Fruit fly (Drosophila melanogaster) whole organism, embryonic: ENCODE measurements around the gene MSBP.

Source experiments
- Antp ChIP-seq: fragments of 200-800 bp; sonication (Bioruptor generic); optimal IDR thresholded peaks from 3 replicates; lab custom pipeline; 2016; ENCODE audit warnings: missing biosample characterization, missing genetic modification characterization
- CG11247 ChIP-seq: fragments of 200-800 bp; sonication (Bioruptor generic); IDR thresholded peaks from 2 replicates; pipeline ENCODE4 v1.3.6; 2022; ENCODE audit warnings: missing biosample characterization, missing genetic modification characterization
- CG11696 ChIP-seq: fragments of 200-800 bp; sonication (Bioruptor generic); IDR thresholded peaks from 2 replicates; pipeline ENCODE4 v1.3.6; 2022; ENCODE audit warnings: missing biosample characterization, missing genetic modification characterization
- CG12391 ChIP-seq: fragments of 200-800 bp; sonication (Bioruptor generic); optimal IDR thresholded peaks from 3 replicates; lab custom pipeline; 2018; ENCODE audit warnings: missing biosample characterization, mild to moderate bottlenecking, missing genetic modification characterization, moderate library complexity
- CG12659 ChIP-seq: fragments of 200-800 bp; sonication (Bioruptor generic); optimal IDR thresholded peaks from 3 replicates; lab custom pipeline; 2017; ENCODE audit warnings: mild to moderate bottlenecking, missing biosample characterization, missing genetic modification reagents, missing genetic modification characterization
- CG13287 ChIP-seq: fragments of 200-800 bp; sonication (Bioruptor generic); IDR thresholded peaks from 2 replicates; pipeline ENCODE4 v1.3.6; 2022; ENCODE audit warnings: missing biosample characterization, missing genetic modification characterization; ENCODE audit not compliant: partially characterized antibody
- CG13894 ChIP-seq: fragments of 200-800 bp; sonication (Bioruptor generic); optimal IDR thresholded peaks from 3 replicates; lab custom pipeline; 2018; ENCODE audit warnings: missing biosample characterization, mild to moderate bottlenecking, missing genetic modification characterization, moderate library complexity
- CG14965 ChIP-seq: fragments of 200-800 bp; sonication (Bioruptor generic); optimal IDR thresholded peaks from 2 replicates; lab custom pipeline; 2016; ENCODE audit warnings: missing biosample characterization, missing genetic modification characterization, borderline replicate concordance
- CG17328 ChIP-seq: fragments of 200-800 bp; sonication (Bioruptor generic); IDR thresholded peaks from 2 replicates; pipeline ENCODE4 v1.3.6; 2022; ENCODE audit warnings: missing biosample characterization, missing genetic modification characterization
- CG17361 ChIP-seq: fragments of 200-800 bp; sonication (Bioruptor generic); IDR thresholded peaks from 3 replicates; pipeline ENCODE4 v1.3.6; 2022; ENCODE audit warnings: missing biosample characterization, missing genetic modification characterization
- CG18476 ChIP-seq: fragments of 200-800 bp; sonication (Bioruptor generic); optimal IDR thresholded peaks from 2 replicates; lab custom pipeline; 2016; ENCODE audit warnings: missing biosample characterization, mild to moderate bottlenecking, missing genetic modification characterization
- CG18619 ChIP-seq: fragments of 200-800 bp; sonication (Bioruptor generic); optimal IDR thresholded peaks from 3 replicates; lab custom pipeline; 2017; ENCODE audit warnings: missing biosample characterization, mild to moderate bottlenecking, missing genetic modification characterization
- CG2120 ChIP-seq: fragments of 200-800 bp; sonication (Bioruptor generic); optimal IDR thresholded peaks from 3 replicates; lab custom pipeline; 2016; ENCODE audit warnings: missing biosample characterization, missing genetic modification characterization
- CG30431 ChIP-seq: fragments of 200-800 bp; sonication (Bioruptor generic); optimal IDR thresholded peaks from 2 replicates; lab custom pipeline; 2017; ENCODE audit warnings: missing biosample characterization, missing genetic modification characterization
- CG3163 ChIP-seq: fragments of 200-800 bp; sonication (Bioruptor generic); optimal IDR thresholded peaks from 3 replicates; lab custom pipeline; 2016; ENCODE audit warnings: missing biosample characterization, missing genetic modification characterization
- CG32772 ChIP-seq: fragments of 200-800 bp; sonication (Bioruptor generic); IDR thresholded peaks from 2 replicates; pipeline ENCODE4 v1.3.6; 2022; ENCODE audit warnings: missing biosample characterization, missing genetic modification characterization
- CG33557 ChIP-seq: fragments of 200-800 bp; sonication (Bioruptor generic); optimal IDR thresholded peaks from 2 replicates; lab custom pipeline; 2019; ENCODE audit warnings: missing biosample characterization, mild to moderate bottlenecking, missing genetic modification characterization, moderate library complexity
- CG3847 ChIP-seq: fragments of 200-800 bp; sonication (Bioruptor generic); IDR thresholded peaks from 2 replicates; pipeline ENCODE4 v1.3.6; 2022; ENCODE audit warnings: missing biosample characterization, missing genetic modification characterization
- CG4360 ChIP-seq: fragments of 200-800 bp; sonication (Bioruptor generic); IDR thresholded peaks from 2 replicates; pipeline ENCODE4 v1.3.6; 2022; ENCODE audit warnings: missing biosample characterization, missing genetic modification characterization
- CG4730 ChIP-seq: fragments of 200-800 bp; sonication (Bioruptor generic); IDR thresholded peaks from 2 replicates; pipeline ENCODE4 v1.3.6; 2022; ENCODE audit warnings: missing biosample characterization, missing genetic modification characterization
- CG7928 ChIP-seq: fragments of 200-800 bp; sonication (Bioruptor generic); optimal IDR thresholded peaks from 2 replicates; lab custom pipeline; 2017; ENCODE audit warnings: missing biosample characterization, mild to moderate bottlenecking, missing genetic modification characterization
- CTCF ChIP-seq: fragments of 200-800 bp; sonication (Bioruptor generic); optimal IDR thresholded peaks from 2 replicates; lab custom pipeline; 2017; ENCODE audit warnings: missing biosample characterization, mild to moderate bottlenecking, missing genetic modification characterization, moderate library complexity
- CrebB ChIP-seq: fragments of 200-800 bp; sonication (Bioruptor generic); optimal IDR thresholded peaks from 3 replicates; lab custom pipeline; 2018; ENCODE audit warnings: missing biosample characterization, mild to moderate bottlenecking, missing genetic modification characterization
- Deaf1 ChIP-seq: fragments of 200-800 bp; optimal IDR thresholded peaks from 3 replicates; lab custom pipeline; 2019; ENCODE audit warnings: missing biosample characterization, mild to moderate bottlenecking, missing genetic modification characterization, moderate library complexity
- Elba2 ChIP-seq: fragments of 200-800 bp; sonication (Bioruptor generic); optimal IDR thresholded peaks from 3 replicates; lab custom pipeline; 2016; ENCODE audit warnings: missing biosample characterization, missing genetic modification characterization
- Gug ChIP-seq: fragments of 200-800 bp; sonication (Bioruptor generic); IDR thresholded peaks from 4 replicates; pipeline ENCODE4 v1.3.6; 2022; ENCODE audit warnings: missing biosample characterization, missing genetic modification characterization
- Hey ChIP-seq: fragments of 200-800 bp; sonication (Bioruptor generic); optimal IDR thresholded peaks from 3 replicates; lab custom pipeline; 2018; ENCODE audit warnings: missing biosample characterization, mild to moderate bottlenecking, missing genetic modification characterization
- Hr3 ChIP-seq: fragments of 200-800 bp; sonication (Bioruptor generic); optimal IDR thresholded peaks from 3 replicates; lab custom pipeline; 2016; ENCODE audit warnings: missing biosample characterization, missing genetic modification characterization
- Hr39 ChIP-seq: fragments of >200 bp; optimal IDR thresholded peaks from 2 replicates; lab custom pipeline; 2017
- Hsf ChIP-seq: fragments of 200-800 bp; sonication (Bioruptor generic); optimal IDR thresholded peaks from 3 replicates; lab custom pipeline; 2016; ENCODE audit warnings: missing biosample characterization, missing genetic modification characterization
- Lhr ChIP-seq: fragments of 200-800 bp; sonication (Bioruptor generic); optimal IDR thresholded peaks from 3 replicates; lab custom pipeline; 2017; ENCODE audit warnings: mild to moderate bottlenecking, missing biosample characterization, missing genetic modification reagents, missing genetic modification characterization
- MESR4 ChIP-seq: fragments of 200-800 bp; sonication (Bioruptor generic); optimal IDR thresholded peaks from 2 replicates; lab custom pipeline; 2018; ENCODE audit warnings: missing biosample characterization, mild to moderate bottlenecking, missing genetic modification characterization, moderate library complexity
- Opbp ChIP-seq: fragments of 200-800 bp; sonication (Bioruptor generic); IDR thresholded peaks from 3 replicates; pipeline ENCODE4 v1.3.6; 2022; ENCODE audit warnings: missing biosample characterization, missing genetic modification characterization; ENCODE audit not compliant: partially characterized antibody
- Taf1 ChIP-seq: fragments of 200-800 bp; sonication (Bioruptor generic); IDR thresholded peaks from 2 replicates; pipeline ENCODE4 v1.3.6; 2022; ENCODE audit warnings: missing biosample characterization, missing genetic modification characterization
- Tbp ChIP-seq: fragments of >200 bp; optimal IDR thresholded peaks from 2 replicates; lab custom pipeline; 2018; ENCODE audit warnings: missing biosample characterization, missing genetic modification characterization
- Usf ChIP-seq: fragments of 200-800 bp; sonication (Bioruptor generic); optimal IDR thresholded peaks from 2 replicates; lab custom pipeline; 2017; ENCODE audit warnings: missing genotype, missing biosample characterization, missing genetic modification characterization
- YL-1 ChIP-seq: fragments of 200-800 bp; sonication (Bioruptor generic); optimal IDR thresholded peaks from 3 replicates; lab custom pipeline; 2017; ENCODE audit warnings: missing biosample characterization, mild to moderate bottlenecking, missing genetic modification characterization
- bowl ChIP-seq: fragments of 200-800 bp; sonication (Bioruptor generic); IDR thresholded peaks from 2 replicates; pipeline ENCODE4 v1.3.6; 2022; ENCODE audit warnings: missing biosample characterization, missing genetic modification characterization
- caup ChIP-seq: fragments of 200-800 bp; sonication (Bioruptor generic); optimal IDR thresholded peaks from 3 replicates; lab custom pipeline; 2017; ENCODE audit warnings: missing biosample characterization, mild to moderate bottlenecking, missing genetic modification characterization, moderate library complexity; ENCODE audit not compliant: severe bottlenecking
- dimm ChIP-seq: fragments of 200-800 bp; sonication (Bioruptor generic); IDR thresholded peaks from 2 replicates; pipeline ENCODE4 v1.3.6; 2022; ENCODE audit warnings: missing biosample characterization, missing genetic modification characterization
- gem ChIP-seq: fragments of 200-800 bp; sonication (Bioruptor generic); optimal IDR thresholded peaks from 2 replicates; lab custom pipeline; 2019; ENCODE audit warnings: missing biosample characterization, mild to moderate bottlenecking, missing genetic modification characterization, moderate library complexity
- grau ChIP-seq: fragments of 200-800 bp; optimal IDR thresholded peaks from 3 replicates; lab custom pipeline; 2019; ENCODE audit warnings: missing biosample characterization, mild to moderate bottlenecking, missing genetic modification characterization, moderate library complexity
- lbe ChIP-seq: fragments of 200-800 bp; sonication (Bioruptor generic); optimal IDR thresholded peaks from 2 replicates; lab custom pipeline; 2016; ENCODE audit warnings: missing biosample characterization, mild to moderate bottlenecking, missing genetic modification characterization
- nmo ChIP-seq: fragments of 200-800 bp; sonication (Bioruptor generic); optimal IDR thresholded peaks from 2 replicates; lab custom pipeline; 2018; ENCODE audit warnings: missing biosample characterization, mild to moderate bottlenecking, missing genetic modification characterization, moderate library complexity
- oc ChIP-seq: fragments of 200-800 bp; sonication (Bioruptor generic); optimal IDR thresholded peaks from 2 replicates; lab custom pipeline; 2018; ENCODE audit warnings: missing biosample characterization, mild to moderate bottlenecking, missing genetic modification characterization, moderate library complexity
- pan ChIP-seq, 4 experiments: fragments of >200 bp in 3 of 4; fragments of 200-800 bp in 1 of 4; sonication (Bioruptor generic) in 1 of 4; optimal IDR thresholded peaks in 3 of 4; IDR thresholded peaks in 1 of 4; 2 replicates each; pipeline versions ENCODE4 v1.3.6 to Lab custom; 2017 to 2022; ENCODE audit warnings: missing biosample characterization in 2 of 4, missing genetic modification characterization in 2 of 4, mixed read lengths in 1 of 4
- ro ChIP-seq: fragments of 200-800 bp; sonication (Bioruptor generic); IDR thresholded peaks from 2 replicates; pipeline ENCODE4 v1.3.6; 2022; ENCODE audit warnings: missing biosample characterization, missing genetic modification characterization
- schlank ChIP-seq: fragments of 200-800 bp; sonication (Bioruptor generic); optimal IDR thresholded peaks from 2 replicates; lab custom pipeline; 2018; ENCODE audit warnings: missing biosample characterization, mild to moderate bottlenecking, missing genetic modification characterization
- sens-2 ChIP-seq: fragments of 200-800 bp; sonication (Bioruptor generic); IDR thresholded peaks from 2 replicates; pipeline ENCODE4 v1.3.6; 2022; ENCODE audit warnings: missing biosample characterization, missing genetic modification characterization
- seq ChIP-seq: fragments of 200-800 bp; sonication (Bioruptor generic); IDR thresholded peaks from 2 replicates; pipeline ENCODE4 v1.3.6; 2022; ENCODE audit warnings: missing biosample characterization, missing genetic modification characterization
- tin ChIP-seq: fragments of 200-800 bp; sonication (Bioruptor generic); optimal IDR thresholded peaks from 3 replicates; lab custom pipeline; 2016; ENCODE audit warnings: missing biosample characterization, missing genetic modification characterization
- trh ChIP-seq: fragments of 200-800 bp; sonication (Bioruptor generic); optimal IDR thresholded peaks from 2 replicates; lab custom pipeline; 2016; ENCODE audit warnings: missing biosample characterization, missing genetic modification characterization
- z ChIP-seq: fragments of 200-800 bp; sonication (Bioruptor generic); IDR thresholded peaks from 3 replicates; pipeline ENCODE4 v1.3.6; 2022; ENCODE audit warnings: missing biosample characterization, missing genetic modification characterization

Gene MSBP

dm6 chrX:15859869-15860268, 30.0 kb downstream of the MSBP start, which contains the start of gene Gbeta13F (continued):
- TF ChIP-seq caup (GFP tag; lab: Kevin White, UChicago), result no peak
- no peak for TF ChIP-seq z (GFP tag; lab: Robert Waterston, UW)
- TF ChIP-seq CG7928 (GFP tag; lab: Kevin White, UChicago), result no peak
- no peak for TF ChIP-seq CG2120 (GFP tag; lab: Kevin White, UChicago)
- no peak for TF ChIP-seq Antp
- peak; percentile 79 for TF ChIP-seq Opbp (GFP tag; lab: Robert Waterston, UW)
- no peak for TF ChIP-seq pan (optimal IDR thresholded peaks at IDR 0.05; lab: Kevin White, UChicago)
- peak in 1 of 2 experiments; percentile 21 for TF ChIP-seq pan (GFP tag; optimal IDR thresholded peaks at IDR 0.05 in 1 of 2, IDR thresholded peaks at IDR 0.05 in 1 of 2)
- no peak for TF ChIP-seq Taf1
- peak; percentile 31; the same call in 1 of the 4 replicates for TF ChIP-seq Gug
- TF ChIP-seq CG3847 (GFP tag; lab: Robert Waterston, UW), result peak; percentile 26; the same call in 1 of the 2 replicates
- no peak for TF ChIP-seq nmo (GFP tag; lab: Kevin White, UChicago)
- peak; percentile 0 for TF ChIP-seq Lhr (GFP tag; lab: Kevin White, UChicago)
- TF ChIP-seq CG12391, result no peak
- no peak for TF ChIP-seq CG3163 (GFP tag; lab: Kevin White, UChicago)
- no peak for TF ChIP-seq CG17361
- no peak for TF ChIP-seq CG33557
- TF ChIP-seq YL-1 (GFP tag; lab: Kevin White, UChicago), result no peak
- TF ChIP-seq bowl, result no peak
- TF ChIP-seq grau (tag; lab: Kevin White, UChicago), result no peak
- no peak for TF ChIP-seq CG18476 (GFP tag; lab: Kevin White, UChicago)
- no peak for TF ChIP-seq gem (tag; lab: Kevin White, UChicago)
- TF ChIP-seq CG32772 (GFP tag; lab: Robert Waterston, UW), result no peak
- TF ChIP-seq CG14965 (GFP tag; lab: Kevin White, UChicago), result no peak
- no peak for TF ChIP-seq Elba2 (GFP tag; lab: Kevin White, UChicago)
- TF ChIP-seq MESR4 (GFP tag; lab: Kevin White, UChicago), result peak; percentile 76
- no peak for TF ChIP-seq Hr3
- no peak for TF ChIP-seq dimm (GFP tag; lab: Robert Waterston, UW)
- TF ChIP-seq CTCF (GFP tag; lab: Kevin White, UChicago), result no peak
- no peak for TF ChIP-seq seq (GFP tag; lab: Robert Waterston, UW)
- TF ChIP-seq Hsf (GFP tag; lab: Kevin White, UChicago), result no peak
- TF ChIP-seq Tbp, result no peak
- TF ChIP-seq CG13894 (tag; lab: Kevin White, UChicago), result no peak
- TF ChIP-seq CG4730, result no peak
- no peak for TF ChIP-seq CG30431
- TF ChIP-seq Hey (tag; lab: Kevin White, UChicago), result no peak
- TF ChIP-seq Hr39 (lab: Kevin White, UChicago), result no peak
- no peak for TF ChIP-seq ro (GFP tag; lab: Robert Waterston, UW)
- TF ChIP-seq sens-2, result no peak
- no peak for TF ChIP-seq lbe (GFP tag; lab: Kevin White, UChicago)
- no peak for TF ChIP-seq schlank (tag; lab: Kevin White, UChicago)
- no peak for TF ChIP-seq CG11696 (GFP tag; lab: Robert Waterston, UW)
- TF ChIP-seq CrebB (tag; lab: Kevin White, UChicago), result no peak
- no peak for TF ChIP-seq CG17328 (GFP tag; lab: Robert Waterston, UW)
- no peak for TF ChIP-seq Deaf1 (tag; lab: Kevin White, UChicago)
- no peak for TF ChIP-seq Usf (GFP tag; lab: Kevin White, UChicago)
- TF ChIP-seq CG18619, result no peak
- TF ChIP-seq tin (GFP tag; lab: Kevin White, UChicago), result no peak
- TF ChIP-seq CG11247 (GFP tag; lab: Robert Waterston, UW), result no peak
- no peak for TF ChIP-seq CG4360 (GFP tag; lab: Robert Waterston, UW)
- no peak for TF ChIP-seq trh (GFP tag; lab: Kevin White, UChicago)
- TF ChIP-seq CG13287 (GFP tag; lab: Robert Waterston, UW), result no peak
- no peak for TF ChIP-seq oc (tag; lab: Kevin White, UChicago)
- no peak for TF ChIP-seq CG12659 (GFP tag; lab: Kevin White, UChicago)
